Fruit fly (Drosophila melanogaster): Measurements from ENCODE around the gene CG32576.

The CG32576 gene

dm6 chrX:16323063-16323462 lies 34.7 kb upstream of the CG32576 start, which contains the start of the genes CG9917 and CG32579 (continued):
- TF ChIP-seq Opbp (GFP tag; IDR thresholded peaks at IDR 0.05; ENCODE audit: partially characterized antibody) (peak; percentile 89; the same call in 2 of the 3 replicates), tll (GFP tag; optimal IDR thresholded peaks at IDR 0.05) (no peak), CG6791 (GFP tag; IDR thresholded peaks at IDR 0.05; ENCODE audit: partially characterized antibody) (peak; percentile 86), dati (GFP tag; IDR thresholded peaks at IDR 0.05) (no peak), Tbp (GFP tag; optimal IDR thresholded peaks at IDR 0.05) (no peak), dimm (GFP tag; IDR thresholded peaks at IDR 0.05) (no peak), Ada2b (GFP tag; IDR thresholded peaks at IDR 0.05) (no peak), CG15514 (GFP tag; optimal IDR thresholded peaks at IDR 0.05) (peak; percentile 99), Bgb (GFP tag; IDR thresholded peaks at IDR 0.05; ENCODE audit: partially characterized antibody) (peak; percentile 90), Doc3 (GFP tag; IDR thresholded peaks at IDR 0.05; ENCODE audit: partially characterized antibody) (peak; percentile 63), sisA (GFP tag; IDR thresholded peaks at IDR 0.05) (no peak), insv (GFP tag; optimal IDR thresholded peaks at IDR 0.05) (peak; percentile 86 to 97), MESR4 (GFP tag; optimal IDR thresholded peaks at IDR 0.05) (peak; percentile 34), Fer1 (GFP tag; optimal IDR thresholded peaks at IDR 0.05) (peak; percentile 13), gsb-n (tag; optimal IDR thresholded peaks at IDR 0.05) (no peak), seq (GFP tag; IDR thresholded peaks at IDR 0.05) (no peak), CG16815 (GFP tag; optimal IDR thresholded peaks at IDR 0.05) (no peak), pb (GFP tag; optimal IDR thresholded peaks at IDR 0.05) (no peak), sob (GFP tag; IDR thresholded peaks at IDR 0.05) (no peak), ato (GFP tag; IDR thresholded peaks at IDR 0.05; ENCODE audit: partially characterized antibody) (peak; percentile 81), CG2116 (GFP tag; optimal IDR thresholded peaks at IDR 0.05) (peak; percentile 96), amos (GFP tag; IDR thresholded peaks at IDR 0.05; ENCODE audit: partially characterized antibody) (peak; percentile 86), Sin3A (optimal IDR thresholded peaks at IDR 0.05) (peak; percentile 32), eyg (GFP tag; optimal IDR thresholded peaks at IDR 0.05) (no peak), Blimp-1 (GFP tag; optimal IDR thresholded peaks at IDR 0.05) (no peak), CG2875 (GFP tag; optimal IDR thresholded peaks at IDR 0.05) (no peak), Dip3 (GFP tag; optimal IDR thresholded peaks at IDR 0.05) (no peak), CG12659 (GFP tag; optimal IDR thresholded peaks at IDR 0.05) (peak; percentile 56), sug (tag; optimal IDR thresholded peaks at IDR 0.05) (peak; percentile 7), grn (GFP tag; optimal IDR thresholded peaks at IDR 0.05) (peak; percentile 7), Dp (GFP tag; optimal IDR thresholded peaks at IDR 0.05) (peak; percentile 62), chinmo (GFP tag; IDR thresholded peaks at IDR 0.05; ENCODE audit: partially characterized antibody) (peak; percentile 83; the same call in 2 of the 4 replicates), CG8290 (GFP tag; optimal IDR thresholded peaks at IDR 0.05) (no peak), CG8290 (tag; optimal IDR thresholded peaks at IDR 0.05) (no peak), CG16813 (GFP tag; IDR thresholded peaks at IDR 0.05; ENCODE audit: partially characterized antibody) (peak; percentile 80), CrebB (tag; optimal IDR thresholded peaks at IDR 0.05) (no peak), CG4617 (GFP tag; optimal IDR thresholded peaks at IDR 0.05; ENCODE audit: borderline replicate concordance) (peak; percentile 28), B-H2 (GFP tag; optimal IDR thresholded peaks at IDR 0.05) (peak; percentile 7), tna (GFP tag; IDR thresholded peaks at IDR 0.05; ENCODE audit: partially characterized antibody) (peak; percentile 60; the same call in 1 of the 2 replicates), CG17328 (GFP tag; IDR thresholded peaks at IDR 0.05) (peak; percentile 31; the same call in 1 of the 2 replicates), CG13123 (GFP tag; optimal IDR thresholded peaks at IDR 0.05) (no peak), CG14710 (tag; optimal IDR thresholded peaks at IDR 0.05) (peak; percentile 5), Med (GFP tag) (peak; percentile 28), hbn (GFP tag; IDR thresholded peaks at IDR 0.05; ENCODE audit: partially characterized antibody) (peak; percentile 76), HmgZ (tag; optimal IDR thresholded peaks at IDR 0.05) (peak; percentile 67), dm (GFP tag; optimal IDR thresholded peaks at IDR 0.05) (no peak), Dref (GFP tag; IDR thresholded peaks at IDR 0.05) (peak; percentile 92), CG4854 (GFP tag; optimal IDR thresholded peaks at IDR 0.05) (no peak), Dll (GFP tag; IDR thresholded peaks at IDR 0.05; ENCODE audit: partially characterized antibody) (peak; percentile 77), CG13894 (tag; optimal IDR thresholded peaks at IDR 0.05) (peak; percentile 37)
